Worm (Caenorhabditis elegans) whole organism, early embryonic: ENCODE data around the gene C50F4.8.

Experiments
- B0310.2 ChIP-seq: sonication (generic microtip); optimal IDR thresholded peaks from 2 replicates; lab custom pipeline; 2016; ENCODE audit warnings: mild to moderate bottlenecking, missing genetic modification characterization, missing compliant biosample characterization
- F13C5.2 ChIP-seq: sonication (generic microtip); optimal IDR thresholded peaks from 2 replicates; lab custom pipeline; 2017; ENCODE audit warnings: mild to moderate bottlenecking, missing genetic modification characterization, inconsistent platforms, missing compliant biosample characterization
- aly-1 ChIP-seq: sonication (generic microtip); optimal IDR thresholded peaks from 2 replicates; lab custom pipeline; 2016; ENCODE audit warnings: missing genetic modification characterization, missing compliant biosample characterization
- ama-1 ChIP-seq: fragments of 150-350 bp; optimal IDR thresholded peaks from 2 replicates; lab custom pipeline; 2014
- ceh-13 ChIP-seq: fragments of 200-800 bp; sonication (Bioruptor generic); optimal IDR thresholded peaks from 2 replicates; lab custom pipeline; 2018; ENCODE audit warnings: mild to moderate bottlenecking, missing genetic modification characterization, missing compliant biosample characterization
- ceh-36 ChIP-seq: sonication (generic microtip); optimal IDR thresholded peaks from 2 replicates; lab custom pipeline; 2016; ENCODE audit warnings: missing genetic modification characterization, inconsistent platforms, missing compliant biosample characterization
- ets-7 ChIP-seq: sonication (generic microtip); optimal IDR thresholded peaks from 2 replicates; lab custom pipeline; 2016; ENCODE audit warnings: missing genotype, missing genetic modification characterization, missing compliant biosample characterization
- flt-1 ChIP-seq: fragments of 200-800 bp; sonication (Bioruptor generic); IDR thresholded peaks from 2 replicates; pipeline ENCODE4 v1.3.6; 2022; ENCODE audit warnings: missing genetic modification characterization, missing compliant biosample characterization
- hmbx-1 ChIP-seq: sonication (generic microtip); optimal IDR thresholded peaks from 2 replicates; lab custom pipeline; 2016; ENCODE audit warnings: mild to moderate bottlenecking, missing genetic modification characterization, missing compliant biosample characterization
- hmg-4 ChIP-seq: fragments of 200-800 bp; sonication (Bioruptor generic); optimal IDR thresholded peaks from 2 replicates; lab custom pipeline; 2018; ENCODE audit warnings: mild to moderate bottlenecking, missing genetic modification characterization, missing compliant biosample characterization
- hnd-1 ChIP-seq: sonication (generic microtip); optimal IDR thresholded peaks from 2 replicates; lab custom pipeline; 2016; ENCODE audit warnings: missing genetic modification characterization, missing compliant biosample characterization
- pes-1 ChIP-seq: fragments of 200-800 bp; sonication (Bioruptor generic); IDR thresholded peaks from 2 replicates; pipeline ENCODE4 v1.3.6; 2022; ENCODE audit warnings: missing genetic modification reagents, missing genetic modification characterization, missing compliant biosample characterization
- scrt-1 ChIP-seq: fragments of 200-800 bp; sonication (Bioruptor generic); IDR thresholded peaks from 2 replicates; pipeline ENCODE4 v1.3.6; 2022; ENCODE audit warnings: missing genetic modification characterization, missing compliant biosample characterization
- sea-1 ChIP-seq: fragments of 200-800 bp; sonication (Bioruptor generic); conservative IDR thresholded peaks from 2 replicates; pipeline ENCODE4 v1.3.6; 2022; ENCODE audit warnings: missing genetic modification characterization, missing compliant biosample characterization
- tbx-11 ChIP-seq: fragments of 200-800 bp; sonication (Bioruptor generic); IDR thresholded peaks from 2 replicates; pipeline ENCODE4 v1.3.6; 2022; ENCODE audit warnings: missing genetic modification characterization, missing compliant biosample characterization
- tbx-37 ChIP-seq: fragments of 200-800 bp; sonication (Bioruptor generic); conservative IDR thresholded peaks from 2 replicates; pipeline ENCODE4 v1.3.6; 2022; ENCODE audit warnings: missing genetic modification reagents, missing genetic modification characterization, missing compliant biosample characterization
- tra-4 ChIP-seq: sonication (generic microtip); optimal IDR thresholded peaks from 2 replicates; lab custom pipeline; 2017; ENCODE audit warnings: missing genetic modification characterization, missing compliant biosample characterization

Gene C50F4.8

ce11 chrV:9546042-9546581, 27.5 kb upstream of the C50F4.8 start, which contains the start of gene C50F4.6:
C50F4.6 (plus strand) TSS chrV:9546092.
- TF ChIP-seq pes-1 (GFP tag; lab: Robert Waterston, UW) (peak; percentile 58), ama-1 (lab: Kevin White, UChicago) (no peak), flt-1 (no peak), scrt-1 (GFP tag; lab: Robert Waterston, UW) (no peak), tra-4 (tag; lab: Kevin White, UChicago) (no peak), hmg-4 (no peak)

- TF ChIP-seq F13C5.2 (tag; lab: Kevin White, UChicago) (no peak), hmg-4 (no peak), pes-1 (GFP tag; lab: Robert Waterston, UW) (no peak), sea-1 (no peak), ceh-13 (GFP tag; lab: Kevin White, UChicago) (no peak), ets-7 (tag; lab: Kevin White, UChicago) (no peak), hmbx-1 (tag; lab: Kevin White, UChicago) (no peak), hnd-1 (tag; lab: Kevin White, UChicago) (no peak), tbx-37 (GFP tag; lab: Robert Waterston, UW) (no peak), scrt-1 (GFP tag; lab: Robert Waterston, UW) (no peak)
Observed at ce11 chrV:9545238-9545709, 26.6 kb upstream of the C50F4.8 start, which contains the start of the genes his-35 and his-41. his-35 (minus strand) TSS chrV:9545288. his-41 (plus strand) TSS chrV:9545536.

ce11 chrV:9544176-9544632, 25.5 kb upstream of the C50F4.8 start, which contains the start of gene mdf-1:
mdf-1 (minus strand) TSS chrV:9544226.
- TF ChIP-seq flt-1 (peak; percentile 39; the same call in 1 of the 2 replicates), B0310.2 (tag; lab: Kevin White, UChicago) (no peak), aly-1 (tag; lab: Kevin White, UChicago) (no peak), ama-1 (lab: Kevin White, UChicago) (no peak), F13C5.2 (tag; lab: Kevin White, UChicago) (peak; percentile 31), ceh-36 (tag; lab: Kevin White, UChicago) (no peak)

- TF ChIP-seq hnd-1 (tag; lab: Kevin White, UChicago) (no peak), flt-1 (no peak), scrt-1 (GFP tag; lab: Robert Waterston, UW) (no peak), sea-1 (no peak), tra-4 (tag; lab: Kevin White, UChicago) (no peak), ets-7 (tag; lab: Kevin White, UChicago) (no peak), ama-1 (lab: Kevin White, UChicago) (no peak), ceh-36 (tag; lab: Kevin White, UChicago) (no peak), hmg-4 (no peak), aly-1 (tag; lab: Kevin White, UChicago) (no peak), hmbx-1 (tag; lab: Kevin White, UChicago) (no peak), tbx-11 (no peak), pes-1 (GFP tag; lab: Robert Waterston, UW) (no peak), tbx-37 (GFP tag; lab: Robert Waterston, UW) (no peak), F13C5.2 (tag; lab: Kevin White, UChicago) (no peak), ceh-13 (GFP tag; lab: Kevin White, UChicago) (no peak), B0310.2 (tag; lab: Kevin White, UChicago) (no peak)
Observed at ce11 chrV:9541506-9541905, 22.8 kb upstream of the C50F4.8 start, which contains the start of gene C50F4.16. C50F4.16 (minus strand) TSS chrV:9541606.

ce11 chrV:9539638-9540037, 21.0 kb upstream of the C50F4.8 start, which contains the start of gene C50F4.12:
C50F4.12 (minus strand) TSS chrV:9539738.
- no peak for TF ChIP-seq B0310.2 (tag; lab: Kevin White, UChicago)
- TF ChIP-seq tbx-37 (GFP tag; lab: Robert Waterston, UW): no peak
- no peak for TF ChIP-seq hmbx-1 (tag; lab: Kevin White, UChicago)
- no peak for TF ChIP-seq hnd-1 (tag; lab: Kevin White, UChicago)
- no peak for TF ChIP-seq scrt-1 (GFP tag; lab: Robert Waterston, UW)
- TF ChIP-seq ets-7 (tag; lab: Kevin White, UChicago): no peak
- no peak for TF ChIP-seq pes-1 (GFP tag; lab: Robert Waterston, UW)
- no peak for TF ChIP-seq tbx-11
- TF ChIP-seq ceh-36 (tag; lab: Kevin White, UChicago): no peak
- no peak for TF ChIP-seq ceh-13 (GFP tag; lab: Kevin White, UChicago)
- no peak for TF ChIP-seq hmg-4

ce11 chrV:9536505-9536904, 17.8 kb upstream of the C50F4.8 start, which contains the start of gene C50F4.4:
C50F4.4 (plus strand) TSS chrV:9536771.
- TF ChIP-seq hmbx-1 (tag; lab: Kevin White, UChicago): no peak
- no peak for TF ChIP-seq sea-1
- TF ChIP-seq hnd-1 (tag; lab: Kevin White, UChicago): no peak
- no peak for TF ChIP-seq hmg-4
- no peak for TF ChIP-seq tbx-11
- TF ChIP-seq pes-1 (GFP tag; lab: Robert Waterston, UW): no peak
- TF ChIP-seq ceh-36 (tag; lab: Kevin White, UChicago): no peak
- no peak for TF ChIP-seq B0310.2 (tag; lab: Kevin White, UChicago)
- TF ChIP-seq aly-1 (tag; lab: Kevin White, UChicago): no peak
- TF ChIP-seq scrt-1 (GFP tag; lab: Robert Waterston, UW): no peak
- no peak for TF ChIP-seq ets-7 (tag; lab: Kevin White, UChicago)
- no peak for TF ChIP-seq ceh-13 (GFP tag; lab: Kevin White, UChicago)
- no peak for TF ChIP-seq tra-4 (tag; lab: Kevin White, UChicago)
- no peak for TF ChIP-seq flt-1
- no peak for TF ChIP-seq tbx-37 (GFP tag; lab: Robert Waterston, UW)

ce11 chrV:9534621-9535020, 16.0 kb upstream of the C50F4.8 start, which contains the start of gene tag-329:
tag-329 (plus strand) TSS chrV:9534921.
- no peak for TF ChIP-seq F13C5.2 (tag; lab: Kevin White, UChicago)
- no peak for TF ChIP-seq flt-1
- TF ChIP-seq pes-1 (GFP tag; lab: Robert Waterston, UW): no peak
- no peak for TF ChIP-seq hmbx-1 (tag; lab: Kevin White, UChicago)
- no peak for TF ChIP-seq hmg-4
- TF ChIP-seq sea-1: no peak
- no peak for TF ChIP-seq hnd-1 (tag; lab: Kevin White, UChicago)
